Fruit fly (Drosophila melanogaster): ENCODE measurements around the gene cindr.
A peak's percentile ranks its signal among the peaks of the same experiment; 100 is the strongest.

DNA sequence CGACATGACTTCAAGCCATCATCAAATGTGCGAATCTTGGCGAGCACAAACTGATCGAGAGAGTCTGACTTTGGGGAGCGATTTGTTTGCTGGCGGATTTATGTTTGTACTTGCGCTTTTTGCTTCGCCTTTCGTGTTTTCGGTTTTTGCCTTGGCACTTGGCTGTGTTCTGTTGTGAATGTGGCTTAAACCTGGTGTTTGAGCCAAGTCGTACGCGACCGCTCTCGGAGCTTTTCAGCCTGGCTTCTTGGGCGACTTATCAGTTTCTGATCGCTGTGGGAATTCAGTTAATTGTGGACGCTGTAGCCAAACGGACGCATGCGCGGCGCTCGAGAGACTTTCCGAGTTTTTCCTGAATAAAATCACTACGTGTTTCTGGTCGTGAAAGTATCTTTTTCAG is 19.1 kb downstream of the cindr start, which contains the start of gene CG15544:
- TF ChIP-seq Blimp-1 (GFP tag; optimal IDR thresholded peaks at IDR 0.05) (peak; percentile 31), Gug (GFP tag; IDR thresholded peaks at IDR 0.05) (no peak), Ets96B (tag; optimal IDR thresholded peaks at IDR 0.05) (no peak), salr (GFP tag; optimal IDR thresholded peaks at IDR 0.05) (no peak), CG9139 (GFP tag; optimal IDR thresholded peaks at IDR 0.05) (no peak), fkh (GFP tag; optimal IDR thresholded peaks at IDR 0.05) (no peak), Smox (GFP tag; optimal IDR thresholded peaks at IDR 0.05) (no peak)
